Fruit fly (Drosophila melanogaster) whole organism, embryonic: Measurements from ENCODE around the gene sky.
A peak's percentile ranks its signal among the peaks of the same experiment; 100 is the strongest.

Experiments
- B-H2 ChIP-seq: fragments of 200-800 bp; sonication (Bioruptor generic); optimal IDR thresholded peaks from 2 replicates; lab custom pipeline; 2018; ENCODE audit warnings: missing biosample characterization, mild to moderate bottlenecking, missing genetic modification characterization
- BtbVII ChIP-seq: fragments of 200-800 bp; sonication (Bioruptor generic); optimal IDR thresholded peaks from 3 replicates; lab custom pipeline; 2017; ENCODE audit warnings: missing biosample characterization, mild to moderate bottlenecking, missing genetic modification characterization
- Bteb2 ChIP-seq: fragments of 200-800 bp; sonication (Bioruptor generic); optimal IDR thresholded peaks from 2 replicates; lab custom pipeline; 2016; ENCODE audit warnings: missing biosample characterization, missing genetic modification characterization
- CG10431 ChIP-seq: fragments of 200-800 bp; sonication (Bioruptor generic); optimal IDR thresholded peaks from 3 replicates; lab custom pipeline; 2018; ENCODE audit warnings: missing biosample characterization, mild to moderate bottlenecking, missing genetic modification characterization
- CG11695 ChIP-seq: fragments of 200-800 bp; sonication (Bioruptor generic); IDR thresholded peaks from 3 replicates; pipeline ENCODE4 v1.3.6; 2022; ENCODE audit warnings: missing biosample characterization, missing genetic modification characterization
- CG12391 ChIP-seq: fragments of 200-800 bp; sonication (Bioruptor generic); optimal IDR thresholded peaks from 3 replicates; lab custom pipeline; 2018; ENCODE audit warnings: missing biosample characterization, mild to moderate bottlenecking, missing genetic modification characterization, moderate library complexity
- CG12659 ChIP-seq: fragments of 200-800 bp; sonication (Bioruptor generic); optimal IDR thresholded peaks from 3 replicates; lab custom pipeline; 2017; ENCODE audit warnings: mild to moderate bottlenecking, missing biosample characterization, missing genetic modification reagents, missing genetic modification characterization
- CG13775 ChIP-seq: fragments of 200-800 bp; sonication (Bioruptor generic); optimal IDR thresholded peaks from 3 replicates; lab custom pipeline; 2017; ENCODE audit warnings: missing biosample characterization, mild to moderate bottlenecking, missing genetic modification characterization
- CG14050 ChIP-seq: fragments of 200-800 bp; sonication (Bioruptor generic); IDR thresholded peaks from 3 replicates; pipeline ENCODE4 v1.3.6; 2022; ENCODE audit warnings: missing biosample characterization, missing genetic modification characterization
- CG14441 ChIP-seq: fragments of 200-800 bp; sonication (Bioruptor generic); IDR thresholded peaks from 2 replicates; pipeline ENCODE4 v1.3.6; 2022; ENCODE audit warnings: missing biosample characterization, missing genetic modification characterization
- CG16779 ChIP-seq: fragments of 200-800 bp; sonication (Bioruptor generic); IDR thresholded peaks from 2 replicates; pipeline ENCODE4 v1.3.6; 2022; ENCODE audit warnings: missing biosample characterization, missing genetic modification characterization
- CG1832 ChIP-seq: fragments of 200-800 bp; sonication (Bioruptor generic); optimal IDR thresholded peaks from 2 replicates; lab custom pipeline; 2017; ENCODE audit warnings: missing biosample characterization, mild to moderate bottlenecking, missing genetic modification characterization, inconsistent platforms
- CG18764 ChIP-seq: fragments of 200-800 bp; sonication (Bioruptor generic); optimal IDR thresholded peaks from 3 replicates; lab custom pipeline; 2016; ENCODE audit warnings: missing biosample characterization, missing genetic modification characterization
- CG43689 ChIP-seq: fragments of 200-800 bp; sonication (Bioruptor generic); IDR thresholded peaks from 2 replicates; pipeline ENCODE4 v1.3.6; 2022; ENCODE audit warnings: missing biosample characterization, missing genetic modification characterization
- CG5245 ChIP-seq: fragments of 200-800 bp; sonication (Bioruptor generic); optimal IDR thresholded peaks from 3 replicates; lab custom pipeline; 2016; ENCODE audit warnings: missing biosample characterization, missing genetic modification characterization
- CG6854 ChIP-seq: fragments of 200-800 bp; sonication (Bioruptor generic); optimal IDR thresholded peaks from 3 replicates; lab custom pipeline; 2017; ENCODE audit warnings: missing biosample characterization, mild to moderate bottlenecking, missing genetic modification characterization
- CG7357 ChIP-seq: fragments of 200-800 bp; sonication (Bioruptor generic); IDR thresholded peaks from 3 replicates; pipeline ENCODE4 v1.3.6; 2022; ENCODE audit warnings: missing biosample characterization, missing genetic modification characterization
- CG7745 ChIP-seq: fragments of 200-800 bp; sonication (Bioruptor generic); optimal IDR thresholded peaks from 2 replicates; lab custom pipeline; 2018; ENCODE audit warnings: missing biosample characterization, mild to moderate bottlenecking, missing genetic modification characterization, moderate library complexity
- CG7928 ChIP-seq: fragments of 200-800 bp; sonication (Bioruptor generic); optimal IDR thresholded peaks from 2 replicates; lab custom pipeline; 2017; ENCODE audit warnings: missing biosample characterization, mild to moderate bottlenecking, missing genetic modification characterization
- CG8089 ChIP-seq: fragments of 200-800 bp; sonication (Bioruptor generic); optimal IDR thresholded peaks from 3 replicates; lab custom pipeline; 2016; ENCODE audit warnings: missing biosample characterization, missing genetic modification characterization
- CG8478 ChIP-seq: fragments of >200 bp; optimal IDR thresholded peaks from 2 replicates; lab custom pipeline; 2018
- CG8924 ChIP-seq: fragments of 200-800 bp; optimal IDR thresholded peaks from 3 replicates; lab custom pipeline; 2019; ENCODE audit warnings: missing biosample characterization, mild to moderate bottlenecking, missing genetic modification characterization, moderate library complexity
- CG9797 ChIP-seq: fragments of 200-800 bp; sonication (Bioruptor generic); optimal IDR thresholded peaks from 3 replicates; lab custom pipeline; 2018; ENCODE audit warnings: missing biosample characterization, mild to moderate bottlenecking, missing genetic modification characterization
- Dad ChIP-seq: fragments of 200-800 bp; sonication (Bioruptor generic); optimal IDR thresholded peaks from 3 replicates; lab custom pipeline; 2016; ENCODE audit warnings: missing biosample characterization, missing genetic modification characterization
- Dfd ChIP-seq, 2 experiments: fragments of >200 bp; optimal IDR thresholded peaks; 2 replicates each; lab custom pipeline; 2017; ENCODE audit warnings: missing biosample characterization in 2 of 2, missing genetic modification characterization in 2 of 2
- Gsc ChIP-seq: fragments of 200-800 bp; sonication (Bioruptor generic); IDR thresholded peaks from 2 replicates; pipeline ENCODE4 v1.3.6; 2022; ENCODE audit warnings: missing biosample characterization, missing genetic modification characterization
- NFAT ChIP-seq: fragments of 200-800 bp; sonication (Bioruptor generic); IDR thresholded peaks from 2 replicates; pipeline ENCODE4 v1.3.6; 2022; ENCODE audit warnings: missing biosample characterization, missing genetic modification characterization
- Opbp ChIP-seq: fragments of 200-800 bp; sonication (Bioruptor generic); IDR thresholded peaks from 3 replicates; pipeline ENCODE4 v1.3.6; 2022; ENCODE audit warnings: missing biosample characterization, missing genetic modification characterization; ENCODE audit not compliant: partially characterized antibody
- Side ChIP-seq: fragments of 200-800 bp; sonication (Bioruptor generic); optimal IDR thresholded peaks from 2 replicates; lab custom pipeline; 2016; ENCODE audit warnings: missing biosample characterization, missing genetic modification characterization
- ac ChIP-seq: fragments of 200-800 bp; sonication (Bioruptor generic); optimal IDR thresholded peaks from 3 replicates; lab custom pipeline; 2017; ENCODE audit warnings: missing biosample characterization, mild to moderate bottlenecking, missing genetic modification characterization
- ash1 ChIP-seq: fragments of 200-800 bp; sonication (Bioruptor generic); optimal IDR thresholded peaks from 2 replicates; lab custom pipeline; 2018; ENCODE audit warnings: missing biosample characterization, mild to moderate bottlenecking, missing genetic modification characterization
- bcd ChIP-seq: fragments of 200-800 bp; sonication (Bioruptor generic); optimal IDR thresholded peaks from 2 replicates; lab custom pipeline; 2017; ENCODE audit warnings: missing biosample characterization, mild to moderate bottlenecking, missing genetic modification characterization
- cg ChIP-seq: fragments of 200-800 bp; sonication (Bioruptor generic); optimal IDR thresholded peaks from 3 replicates; lab custom pipeline; 2019; ENCODE audit warnings: missing biosample characterization, mild to moderate bottlenecking, missing genetic modification characterization, moderate library complexity
- dati ChIP-seq: fragments of 200-800 bp; sonication (Bioruptor generic); IDR thresholded peaks from 2 replicates; pipeline ENCODE4 v1.3.6; 2022; ENCODE audit warnings: missing biosample characterization, missing genetic modification characterization
- gcm2 ChIP-seq: fragments of 200-800 bp; sonication (Bioruptor generic); optimal IDR thresholded peaks from 2 replicates; lab custom pipeline; 2016; ENCODE audit warnings: missing biosample characterization, missing genetic modification characterization
- gsb ChIP-seq: fragments of 200-800 bp; sonication (Bioruptor generic); IDR thresholded peaks from 2 replicates; pipeline ENCODE4 v1.3.6; 2022; ENCODE audit warnings: missing biosample characterization, missing genetic modification characterization
- klu ChIP-seq: fragments of 200-800 bp; sonication (Bioruptor generic); IDR thresholded peaks from 2 replicates; pipeline ENCODE4 v1.3.6; 2022; ENCODE audit warnings: missing biosample characterization, missing genetic modification characterization
- lilli ChIP-seq: fragments of 200-800 bp; sonication (Bioruptor generic); optimal IDR thresholded peaks from 3 replicates; lab custom pipeline; 2016; ENCODE audit warnings: missing biosample characterization, missing genetic modification characterization
- nerfin-1 ChIP-seq: fragments of 200-800 bp; sonication (Bioruptor generic); optimal IDR thresholded peaks from 3 replicates; lab custom pipeline; 2019; ENCODE audit warnings: missing biosample characterization, mild to moderate bottlenecking, missing genetic modification characterization, moderate library complexity
- otp ChIP-seq: fragments of 200-800 bp; sonication (Bioruptor generic); IDR thresholded peaks from 3 replicates; pipeline ENCODE4, ENCODE4 v1.3.6; 2022; ENCODE audit warnings: missing biosample characterization, missing genetic modification characterization
- pan ChIP-seq, 4 experiments: fragments of >200 bp in 3 of 4; fragments of 200-800 bp in 1 of 4; sonication (Bioruptor generic) in 1 of 4; optimal IDR thresholded peaks in 3 of 4; IDR thresholded peaks in 1 of 4; 2 replicates each; pipeline versions ENCODE4 v1.3.6 to Lab custom; 2017 to 2022; ENCODE audit warnings: missing biosample characterization in 2 of 4, missing genetic modification characterization in 2 of 4, mixed read lengths in 1 of 4
- ranshi ChIP-seq: fragments of 200-800 bp; sonication (Bioruptor generic); IDR thresholded peaks from 2 replicates; pipeline ENCODE4 v1.3.6; 2022; ENCODE audit warnings: missing biosample characterization, missing genetic modification characterization
- ro ChIP-seq: fragments of 200-800 bp; sonication (Bioruptor generic); IDR thresholded peaks from 2 replicates; pipeline ENCODE4 v1.3.6; 2022; ENCODE audit warnings: missing biosample characterization, missing genetic modification characterization
- salm ChIP-seq: fragments of 200-800 bp; sonication (Bioruptor generic); optimal IDR thresholded peaks from 2 replicates; lab custom pipeline; 2018; ENCODE audit warnings: missing biosample characterization, mild to moderate bottlenecking, missing genetic modification characterization
- sc ChIP-seq, 3 experiments: fragments of >200 bp in 2 of 3; fragments of 200-800 bp in 1 of 3; sonication (Bioruptor generic) in 1 of 3; optimal IDR thresholded peaks; 2 replicates in 2 of 3; 3 replicates in 1 of 3; lab custom pipeline; 2017; ENCODE audit warnings: mild to moderate bottlenecking in 1 of 3, missing biosample characterization in 1 of 3, missing genetic modification characterization in 1 of 3, missing genetic modification reagents in 1 of 3
- sens-2 ChIP-seq: fragments of 200-800 bp; sonication (Bioruptor generic); IDR thresholded peaks from 2 replicates; pipeline ENCODE4 v1.3.6; 2022; ENCODE audit warnings: missing biosample characterization, missing genetic modification characterization
- sna ChIP-seq: fragments of 200-800 bp; sonication (Bioruptor generic); IDR thresholded peaks from 2 replicates; pipeline ENCODE4 v1.3.6; 2022; ENCODE audit warnings: missing biosample characterization, missing genetic modification characterization; ENCODE audit not compliant: partially characterized antibody
- stc ChIP-seq: fragments of 200-800 bp; sonication (Bioruptor generic); IDR thresholded peaks from 2 replicates; pipeline ENCODE4 v1.3.6; 2022; ENCODE audit warnings: missing biosample characterization, missing genetic modification characterization
- tgo ChIP-seq: fragments of 200-800 bp; sonication (Bioruptor generic); IDR thresholded peaks from 3 replicates; pipeline ENCODE4 v1.3.6; 2022; ENCODE audit warnings: missing biosample characterization, missing genetic modification characterization
- vvl ChIP-seq: fragments of 200-800 bp; sonication (Bioruptor generic); IDR thresholded peaks from 2 replicates; pipeline ENCODE4 v1.3.6; 2022; ENCODE audit warnings: missing biosample characterization, missing genetic modification characterization
- zfh1 ChIP-seq: fragments of 200-800 bp; sonication (Bioruptor generic); IDR thresholded peaks from 3 replicates; pipeline ENCODE4 v1.3.6; 2022; ENCODE audit warnings: missing biosample characterization, missing genetic modification characterization

Gene sky

dm6 chr2L:20944342-20944741 lies 25.6 kb upstream of the sky start (continued):
- TF ChIP-seq CG18764 (no peak), zfh1 (GFP tag; lab: Robert Waterston, UW) (peak; percentile 69; the same call in 2 of the 3 replicates), tgo (GFP tag; lab: Robert Waterston, UW) (0 out of 3 replicates have a peak, but pooled peaks have one; percentile 25), salm (tag; lab: Kevin White, UChicago) (no peak), sc (optimal IDR thresholded peaks at IDR 0.05; lab: Kevin White, UChicago) (no peak), sc (GFP tag; optimal IDR thresholded peaks at IDR 0.05; lab: Kevin White, UChicago) (peak; percentile 53), B-H2 (GFP tag; lab: Kevin White, UChicago) (no peak), pan (optimal IDR thresholded peaks at IDR 0.05; lab: Kevin White, UChicago) (no peak), pan (GFP tag; optimal IDR thresholded peaks at IDR 0.05 in 1 of 2, IDR thresholded peaks at IDR 0.05 in 1 of 2) (peak in 1 of 2 experiments; percentile 24), ac (GFP tag; lab: Kevin White, UChicago) (no peak), CG16779 (no peak), CG14441 (GFP tag; lab: Robert Waterston, UW) (no peak), CG8089 (GFP tag; lab: Kevin White, UChicago) (no peak), CG10431 (GFP tag; lab: Kevin White, UChicago) (no peak), ash1 (no peak), Dad (GFP tag; lab: Kevin White, UChicago) (no peak), Dfd (GFP tag; optimal IDR thresholded peaks at IDR 0.05; lab: Kevin White, UChicago) (no peak), ranshi (GFP tag; lab: Robert Waterston, UW) (no peak), CG12659 (GFP tag; lab: Kevin White, UChicago) (no peak), CG8924 (tag; lab: Kevin White, UChicago) (peak; percentile 33), sens-2 (GFP tag; lab: Robert Waterston, UW) (no peak), dati (GFP tag; lab: Robert Waterston, UW) (no peak), CG7357 (GFP tag; lab: Robert Waterston, UW) (no peak), otp (GFP tag; lab: Robert Waterston, UW) (no peak), lilli (GFP tag; lab: Kevin White, UChicago) (peak; percentile 12), cg (GFP tag; lab: Kevin White, UChicago) (no peak), Bteb2 (GFP tag; lab: Kevin White, UChicago) (no peak), nerfin-1 (peak; percentile 32), ro (GFP tag; lab: Robert Waterston, UW) (no peak), CG14050 (GFP tag; lab: Robert Waterston, UW) (no peak), Opbp (GFP tag; lab: Robert Waterston, UW) (no peak), CG5245 (GFP tag; lab: Kevin White, UChicago) (no peak), stc (GFP tag; lab: Robert Waterston, UW) (peak; percentile 41; the same call in 1 of the 2 replicates), CG8478 (lab: Kevin White, UChicago) (no peak), CG12391 (tag; lab: Kevin White, UChicago) (peak; percentile 51), vvl (GFP tag; lab: Robert Waterston, UW) (peak; percentile 55), sna (GFP tag; lab: Robert Waterston, UW) (no peak), bcd (peak; percentile 32), Gsc (GFP tag; lab: Robert Waterston, UW) (no peak), klu (GFP tag; lab: Robert Waterston, UW) (no peak), gsb (no peak), CG1832 (GFP tag; lab: Kevin White, UChicago) (no peak), CG43689 (no peak), Side (GFP tag; lab: Kevin White, UChicago) (no peak), BtbVII (GFP tag; lab: Kevin White, UChicago) (no peak), CG7745 (tag; lab: Kevin White, UChicago) (no peak), CG6854 (no peak), CG13775 (no peak), CG11695 (GFP tag; lab: Robert Waterston, UW) (0 out of 3 replicates have a peak, but pooled peaks have one; percentile 31), gcm2 (GFP tag; lab: Kevin White, UChicago) (no peak), CG9797 (GFP tag; lab: Kevin White, UChicago) (no peak), CG7928 (no peak), NFAT (GFP tag; lab: Robert Waterston, UW) (no peak)
